Fruit fly (Drosophila melanogaster): ENCODE data around the gene spict.

spict gene

DNA sequence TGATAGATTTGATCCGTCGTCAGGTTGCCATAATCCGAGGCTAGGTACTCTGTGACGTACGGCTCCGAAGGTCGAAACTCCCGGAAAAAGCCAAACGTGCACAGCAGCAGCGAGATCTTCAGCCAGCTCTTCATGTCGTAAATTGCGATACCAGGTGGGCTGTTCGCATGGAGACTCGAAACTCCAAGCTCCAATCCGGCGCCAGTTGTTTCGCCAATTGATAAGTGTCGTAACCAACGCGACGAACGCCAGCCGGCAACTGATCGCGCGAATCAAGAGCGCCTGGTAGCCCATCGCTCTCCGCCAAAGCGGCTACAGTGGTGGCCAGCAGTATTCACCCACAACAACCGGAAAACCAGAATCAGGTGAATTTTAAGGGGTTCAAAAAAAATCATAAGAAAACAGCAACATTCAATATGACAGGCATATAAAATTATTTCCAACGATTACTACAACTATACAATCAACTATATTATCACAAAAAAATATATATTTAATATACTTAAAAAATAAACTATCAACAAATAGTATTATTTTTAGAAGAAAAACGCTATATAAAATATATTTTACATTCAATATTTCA is 4.1 kb upstream of the spict start, which contains the start of gene CG17036 (continued):
- TF ChIP-seq Ada2b (GFP tag; IDR thresholded peaks at IDR 0.05), result peak; percentile 20; the same call in 1 of the 2 replicates
- no peak for TF ChIP-seq Scr (GFP tag; IDR thresholded peaks at IDR 0.05; ENCODE audit: partially characterized antibody)
- no peak for TF ChIP-seq CG1647 (GFP tag; optimal IDR thresholded peaks at IDR 0.05)
- TF ChIP-seq CG6254 (GFP tag; optimal IDR thresholded peaks at IDR 0.05), result no peak
- TF ChIP-seq CG4328 (GFP tag; optimal IDR thresholded peaks at IDR 0.05), result peak; percentile 6
- 0 out of 2 replicates have a peak, but pooled peaks have one; percentile 15 for TF ChIP-seq E2f1 (GFP tag; IDR thresholded peaks at IDR 0.05)
- no peak for TF ChIP-seq Bgb (GFP tag; IDR thresholded peaks at IDR 0.05; ENCODE audit: partially characterized antibody)
- TF ChIP-seq bowl (GFP tag; IDR thresholded peaks at IDR 0.05), result no peak
- no peak for TF ChIP-seq Spps (tag; optimal IDR thresholded peaks at IDR 0.05)
- no peak for TF ChIP-seq CG8944 (GFP tag; optimal IDR thresholded peaks at IDR 0.05)
- no peak for TF ChIP-seq CG18619 (GFP tag; optimal IDR thresholded peaks at IDR 0.05)
- TF ChIP-seq CG3995 (GFP tag; optimal IDR thresholded peaks at IDR 0.05), result no peak
- TF ChIP-seq CG3163 (GFP tag; optimal IDR thresholded peaks at IDR 0.05), result no peak
- TF ChIP-seq CTCF (GFP tag; optimal IDR thresholded peaks at IDR 0.05), result no peak
- peak; percentile 16 for TF ChIP-seq nom (GFP tag; optimal IDR thresholded peaks at IDR 0.05)
- no peak for TF ChIP-seq CG14441 (GFP tag; IDR thresholded peaks at IDR 0.05)
- TF ChIP-seq dysf (GFP tag; IDR thresholded peaks at IDR 0.05), result peak; percentile 43; the same call in 1 of the 3 replicates
- no peak for TF ChIP-seq Asciz (GFP tag; optimal IDR thresholded peaks at IDR 0.05)
- no peak for TF ChIP-seq Elba2 (GFP tag; optimal IDR thresholded peaks at IDR 0.05)
- no peak for TF ChIP-seq esg (GFP tag; conservative IDR thresholded peaks at IDR 0.05)
- no peak for TF ChIP-seq CkIIα-i1 (GFP tag; IDR thresholded peaks at IDR 0.05)
- TF ChIP-seq Pdp1 (GFP tag; optimal IDR thresholded peaks at IDR 0.05), result peak in 1 of 2 experiments; percentile 79
- no peak for TF ChIP-seq tx (GFP tag; optimal IDR thresholded peaks at IDR 0.05)
- TF ChIP-seq hkb (optimal IDR thresholded peaks at IDR 0.05), result no peak
- TF ChIP-seq hkb (GFP tag; IDR thresholded peaks at IDR 0.05), result 0 out of 2 replicates have a peak, but pooled peaks have one; percentile 17
- no peak for TF ChIP-seq jumu (GFP tag; optimal IDR thresholded peaks at IDR 0.05)
- TF ChIP-seq CG2120 (GFP tag; optimal IDR thresholded peaks at IDR 0.05), result peak; percentile 26
- peak; percentile 58 for TF ChIP-seq CG7839 (tag; optimal IDR thresholded peaks at IDR 0.05)
- TF ChIP-seq Side (GFP tag; optimal IDR thresholded peaks at IDR 0.05), result no peak
- TF ChIP-seq salm (tag; optimal IDR thresholded peaks at IDR 0.05), result no peak
- TF ChIP-seq fd102C (GFP tag; optimal IDR thresholded peaks at IDR 0.05), result no peak
- no peak for TF ChIP-seq CG3838 (GFP tag; optimal IDR thresholded peaks at IDR 0.05)
- no peak for TF ChIP-seq pros (GFP tag; optimal IDR thresholded peaks at IDR 0.05)
- TF ChIP-seq Tbp (GFP tag; optimal IDR thresholded peaks at IDR 0.05), result no peak
- TF ChIP-seq CG15696 (tag; optimal IDR thresholded peaks at IDR 0.05), result no peak
- TF ChIP-seq CG5953 (GFP tag; IDR thresholded peaks at IDR 0.05), result no peak
- TF ChIP-seq Hsf (GFP tag; optimal IDR thresholded peaks at IDR 0.05), result no peak
- peak; percentile 7 for TF ChIP-seq CG1233 (GFP tag; optimal IDR thresholded peaks at IDR 0.05)
- TF ChIP-seq CG12769 (tag; optimal IDR thresholded peaks at IDR 0.05), result no peak
- no peak for TF ChIP-seq az2 (GFP tag; optimal IDR thresholded peaks at IDR 0.05)
- TF ChIP-seq exex (tag; optimal IDR thresholded peaks at IDR 0.05), result no peak
- TF ChIP-seq chinmo (GFP tag; IDR thresholded peaks at IDR 0.05; ENCODE audit: partially characterized antibody), result 0 out of 4 replicates have a peak, but pooled peaks have one; percentile 51
- 0 out of 3 replicates have a peak, but pooled peaks have one; percentile 31 for TF ChIP-seq ase (GFP tag; IDR thresholded peaks at IDR 0.05)
- TF ChIP-seq CG4854 (GFP tag; optimal IDR thresholded peaks at IDR 0.05), result no peak
- TF ChIP-seq pb (GFP tag; optimal IDR thresholded peaks at IDR 0.05), result no peak
- no peak for TF ChIP-seq crc (GFP tag; optimal IDR thresholded peaks at IDR 0.05)
- TF ChIP-seq ERR (GFP tag; optimal IDR thresholded peaks at IDR 0.05), result no peak
- no peak for TF ChIP-seq nerfin-2 (GFP tag; IDR thresholded peaks at IDR 0.05; ENCODE audit: partially characterized antibody)
- TF ChIP-seq CG3407 (GFP tag; optimal IDR thresholded peaks at IDR 0.05), result no peak
- TF ChIP-seq Rx (GFP tag; IDR thresholded peaks at IDR 0.05), result 0 out of 2 replicates have a peak, but pooled peaks have one; percentile 8
- peak in 1 of 2 experiments; percentile 16 for TF ChIP-seq dpn (GFP tag; optimal IDR thresholded peaks at IDR 0.05)
